Fruit fly (Drosophila melanogaster): ENCODE measurements around the gene CG17107.

CG17107 gene

DNA sequence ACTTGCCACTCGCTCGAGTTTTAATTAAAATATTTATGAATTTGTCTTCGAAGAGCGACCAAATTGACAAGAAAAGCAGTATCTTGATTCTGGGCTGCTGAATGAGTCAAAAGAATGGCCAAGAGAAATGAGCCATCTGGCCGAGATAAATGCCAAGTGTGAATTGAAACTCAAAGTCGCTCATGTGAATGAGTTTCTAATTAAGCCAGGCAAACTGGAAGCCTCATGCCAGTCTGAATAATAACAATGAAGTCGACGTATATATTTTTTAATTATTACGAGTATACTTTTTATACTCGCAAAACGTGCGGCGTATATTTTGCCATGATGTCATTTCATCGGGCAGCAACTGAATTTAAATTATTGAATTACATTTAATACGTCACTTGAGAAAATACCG, 27.7 kb downstream of the CG17107 start, which contains the start of gene Lip2:
Gene Lip2, minus strand, starts transcription at position 101 of the 400 bp plus-strand sequence.
- no peak for TF ChIP-seq CG8478 (optimal IDR thresholded peaks at IDR 0.05)
- no peak for TF ChIP-seq pan (optimal IDR thresholded peaks at IDR 0.05)
- no peak for TF ChIP-seq psq (optimal IDR thresholded peaks at IDR 0.05)
- no peak for TF ChIP-seq Dll (optimal IDR thresholded peaks at IDR 0.05)
- no peak for TF ChIP-seq usp (GFP tag; optimal IDR thresholded peaks at IDR 0.05)
- TF ChIP-seq EcR (GFP tag; optimal IDR thresholded peaks at IDR 0.05), result no peak

DNA sequence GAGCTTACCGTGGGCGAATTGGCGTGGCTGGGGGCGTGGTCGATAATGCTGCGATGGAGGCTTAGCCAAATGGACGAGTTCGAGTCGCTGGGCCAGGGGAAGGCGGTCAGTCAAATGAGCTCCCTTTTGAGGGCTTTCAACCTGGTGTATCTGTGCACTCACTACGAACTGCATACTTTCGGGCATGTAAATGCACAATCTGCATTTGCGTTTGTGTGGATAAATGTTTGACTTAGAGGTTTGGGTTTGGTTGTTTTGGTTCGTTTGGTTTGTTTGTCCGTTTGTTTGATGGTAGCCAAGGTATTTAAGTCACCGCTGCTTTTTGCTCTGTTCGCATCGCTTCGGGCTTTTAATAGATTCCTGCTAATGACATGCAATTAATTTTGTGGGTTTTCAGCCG, 29.5 kb downstream of the CG17107 start:
- TF ChIP-seq Dll (optimal IDR thresholded peaks at IDR 0.05), result no peak
- TF ChIP-seq CG8478 (optimal IDR thresholded peaks at IDR 0.05), result no peak
- no peak for TF ChIP-seq usp (GFP tag; optimal IDR thresholded peaks at IDR 0.05)
- no peak for TF ChIP-seq psq (optimal IDR thresholded peaks at IDR 0.05)
- TF ChIP-seq EcR (GFP tag; optimal IDR thresholded peaks at IDR 0.05), result no peak
- TF ChIP-seq pan (optimal IDR thresholded peaks at IDR 0.05), result no peak

DNA sequence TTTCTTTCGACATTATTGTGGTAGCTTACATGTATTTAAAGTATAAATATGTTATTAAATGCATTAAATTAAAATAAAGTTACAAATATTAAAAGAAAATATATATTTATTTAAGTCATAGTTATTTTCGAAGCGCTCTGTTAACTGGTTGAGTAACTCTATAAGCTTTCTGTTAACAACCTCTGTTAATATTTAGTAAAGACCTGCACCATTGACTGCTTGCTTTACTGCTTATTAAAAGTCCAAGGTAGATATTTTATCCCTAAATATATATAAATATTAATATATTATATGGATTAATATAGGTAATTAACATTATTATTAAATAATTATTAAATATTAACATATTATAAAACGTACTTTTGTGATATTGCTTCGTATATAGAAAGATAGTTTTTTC, 39.8 kb downstream of the CG17107 start:
- no peak for TF ChIP-seq psq (optimal IDR thresholded peaks at IDR 0.05)
- no peak for TF ChIP-seq EcR (GFP tag; optimal IDR thresholded peaks at IDR 0.05)
- no peak for TF ChIP-seq Dll (optimal IDR thresholded peaks at IDR 0.05)
- TF ChIP-seq CG8478 (optimal IDR thresholded peaks at IDR 0.05), result no peak
- no peak for TF ChIP-seq pan (optimal IDR thresholded peaks at IDR 0.05)
- TF ChIP-seq usp (GFP tag; optimal IDR thresholded peaks at IDR 0.05), result no peak

DNA sequence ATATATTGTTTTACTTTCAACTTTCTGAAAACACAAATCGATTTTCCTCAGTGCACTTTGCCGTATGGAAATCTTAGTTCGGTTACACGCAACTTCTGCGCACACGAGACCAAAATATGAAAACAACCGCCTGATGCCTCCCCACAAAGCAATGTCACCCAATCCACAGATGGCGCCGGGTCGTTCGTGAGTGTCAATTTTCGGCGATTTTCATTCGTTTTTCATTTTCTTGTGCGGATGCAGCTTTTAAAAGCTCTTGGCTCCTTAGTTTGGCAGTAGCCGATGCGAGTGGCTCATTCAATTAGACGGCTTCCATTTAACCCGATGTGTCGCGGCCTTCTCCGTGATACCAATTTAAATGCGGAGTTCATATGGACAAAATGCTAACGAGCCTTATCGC, 42.2 kb downstream of the CG17107 start, which contains the start of gene CG6431:
Gene CG6431, plus strand, starts transcription at position 301 of the 400 bp plus-strand sequence.
- no peak for TF ChIP-seq CG8478 (optimal IDR thresholded peaks at IDR 0.05)
- no peak for TF ChIP-seq pan (optimal IDR thresholded peaks at IDR 0.05)
- TF ChIP-seq psq (optimal IDR thresholded peaks at IDR 0.05), result no peak
- TF ChIP-seq Dll (optimal IDR thresholded peaks at IDR 0.05), result no peak
- TF ChIP-seq usp (GFP tag; optimal IDR thresholded peaks at IDR 0.05), result no peak
- TF ChIP-seq EcR (GFP tag; optimal IDR thresholded peaks at IDR 0.05), result no peak

DNA sequence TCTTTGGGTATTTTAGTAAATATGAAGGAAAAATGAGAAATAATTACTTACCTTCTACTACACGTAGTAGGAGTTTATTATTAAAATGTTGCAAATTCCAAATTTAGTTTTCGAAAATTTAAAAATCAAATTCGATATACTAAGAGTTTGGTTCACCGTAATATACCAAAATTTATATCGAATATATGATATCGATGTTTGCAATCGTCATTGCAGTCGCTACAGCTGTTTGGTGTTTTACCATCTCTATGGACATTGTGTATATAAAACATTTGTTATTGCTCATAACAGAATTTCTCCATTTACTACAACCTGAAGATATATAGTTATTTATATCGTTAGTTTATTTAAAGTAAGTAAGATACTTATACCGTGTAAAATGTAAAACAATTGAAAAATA, 47.0 kb downstream of the CG17107 start, which contains the start of gene CG6443:
Gene CG6443, plus strand, starts transcription at position 228 of the 400 bp plus-strand sequence.
- TF ChIP-seq Dll (optimal IDR thresholded peaks at IDR 0.05) (no peak), pan (optimal IDR thresholded peaks at IDR 0.05) (no peak), psq (optimal IDR thresholded peaks at IDR 0.05) (no peak), usp (GFP tag; optimal IDR thresholded peaks at IDR 0.05) (no peak), CG8478 (optimal IDR thresholded peaks at IDR 0.05) (no peak), EcR (GFP tag; optimal IDR thresholded peaks at IDR 0.05) (no peak)

DNA sequence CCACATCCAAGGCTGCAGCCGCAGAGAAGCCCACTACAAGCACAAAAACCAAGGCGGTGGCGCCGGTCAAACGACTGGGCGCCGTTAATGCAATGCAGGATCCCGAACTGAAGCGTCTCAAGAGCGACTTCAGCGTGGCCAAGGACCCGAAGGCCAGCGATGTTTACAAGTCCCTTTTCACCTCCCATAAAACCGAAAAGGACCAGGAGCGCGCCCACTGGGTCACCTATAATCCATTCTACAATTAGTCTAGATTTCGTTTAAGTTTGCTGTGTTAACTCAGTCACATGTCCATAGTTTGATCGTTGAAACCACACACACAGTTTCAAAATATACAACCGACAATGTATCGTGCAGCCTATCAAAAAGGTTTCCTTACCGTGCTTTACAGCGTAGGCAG, 48.3 kb downstream of the CG17107 start, which contains the start of gene CG17118:
Gene CG17118, plus strand, starts transcription at position 301 of the 400 bp plus-strand sequence.
- TF ChIP-seq EcR (GFP tag; optimal IDR thresholded peaks at IDR 0.05), result no peak
- no peak for TF ChIP-seq Dll (optimal IDR thresholded peaks at IDR 0.05)
- TF ChIP-seq psq (optimal IDR thresholded peaks at IDR 0.05), result no peak
- no peak for TF ChIP-seq CG8478 (optimal IDR thresholded peaks at IDR 0.05)
- no peak for TF ChIP-seq pan (optimal IDR thresholded peaks at IDR 0.05)
- TF ChIP-seq usp (GFP tag; optimal IDR thresholded peaks at IDR 0.05), result no peak

All from whole organism.